Worm (Caenorhabditis elegans) whole organism, mixed stage, embryonic: ENCODE measurements around the gene pus-1.

Experiments
- elt-1 ChIP-seq: sonication (generic microtip); optimal IDR thresholded peaks from 2 replicates; lab custom pipeline; 2017; ENCODE audit warnings: missing genetic modification characterization, mild to moderate bottlenecking, missing compliant biosample characterization, antibody characterized with exemption, moderate library complexity, borderline replicate concordance; ENCODE audit not compliant: insufficient read depth
- elt-3 ChIP-seq: fragments of 150-350 bp; optimal IDR thresholded peaks from 2 replicates; lab custom pipeline; 2014; ENCODE audit warnings: missing biosample characterization, missing genetic modification characterization
- ham-2 ChIP-seq: fragments of 200-800 bp; sonication (Bioruptor generic); optimal IDR thresholded peaks from 2 replicates; lab custom pipeline; 2018; ENCODE audit warnings: mild to moderate bottlenecking, missing genetic modification characterization, missing compliant biosample characterization
- nhr-237 ChIP-seq: fragments of 150-350 bp; optimal IDR thresholded peaks from 2 replicates; lab custom pipeline; 2014; ENCODE audit warnings: missing biosample characterization, missing genetic modification characterization
- nhr-76 ChIP-seq: sonication (generic microtip); optimal IDR thresholded peaks from 2 replicates; lab custom pipeline; 2017; ENCODE audit warnings: missing biosample characterization, missing genetic modification characterization
- unc-39 ChIP-seq: fragments of 150-350 bp; optimal IDR thresholded peaks from 2 replicates; lab custom pipeline; 2014; ENCODE audit warnings: missing biosample characterization, missing genetic modification characterization

ce11 chrV:16838435-16838834, 43.7 kb upstream of the pus-1 start:
- no peak for TF ChIP-seq nhr-237 (tag; lab: Kevin White, UChicago)
- no peak for TF ChIP-seq ham-2 (GFP tag; lab: Kevin White, UChicago)
- no peak for TF ChIP-seq unc-39 (tag; lab: Kevin White, UChicago)
- TF ChIP-seq elt-1 (tag; lab: Kevin White, UChicago): no peak
- TF ChIP-seq nhr-76: no peak
- no peak for TF ChIP-seq elt-3 (tag; lab: Kevin White, UChicago)
